Fruit fly (Drosophila melanogaster): Measurements from ENCODE around the gene CG15525.

Gene CG15525

DNA sequence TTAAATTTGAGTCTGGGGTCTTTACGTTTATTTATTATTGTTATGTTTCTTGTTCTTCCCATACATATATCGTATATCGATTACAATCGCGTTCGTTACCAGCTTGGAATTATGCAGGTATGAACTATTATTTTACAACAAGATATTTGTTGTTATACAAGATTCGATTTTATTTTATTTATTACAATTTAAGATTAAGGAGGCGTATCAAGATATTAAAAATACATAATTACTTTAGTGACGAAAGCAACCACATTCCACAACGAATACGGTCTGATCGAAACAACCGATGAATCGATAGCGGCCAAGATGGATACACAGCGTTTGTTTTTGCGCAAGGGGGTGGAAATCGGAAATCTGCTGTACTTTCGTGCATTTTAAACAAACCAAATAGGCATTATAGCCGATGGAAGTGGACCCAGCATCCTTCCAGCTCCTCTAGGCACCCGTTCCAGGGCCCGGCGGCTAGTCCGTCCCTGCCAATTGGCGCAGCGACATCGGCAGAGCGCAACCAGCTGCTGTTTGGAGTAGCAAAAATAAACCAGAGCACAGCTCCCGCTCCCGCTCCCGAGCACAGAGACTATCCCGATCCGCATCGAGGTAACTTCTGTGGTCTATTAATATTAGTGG lies at the start of gene CG15525, which contains the start of gene CG11504:
Gene CG15525, minus strand, starts transcription at position 70 of the 630 bp plus-strand sequence.
Gene CG11504, plus strand, starts transcription at position 294 of the 630 bp plus-strand sequence.
- no peak for TF ChIP-seq psq (optimal IDR thresholded peaks at IDR 0.05)

DNA sequence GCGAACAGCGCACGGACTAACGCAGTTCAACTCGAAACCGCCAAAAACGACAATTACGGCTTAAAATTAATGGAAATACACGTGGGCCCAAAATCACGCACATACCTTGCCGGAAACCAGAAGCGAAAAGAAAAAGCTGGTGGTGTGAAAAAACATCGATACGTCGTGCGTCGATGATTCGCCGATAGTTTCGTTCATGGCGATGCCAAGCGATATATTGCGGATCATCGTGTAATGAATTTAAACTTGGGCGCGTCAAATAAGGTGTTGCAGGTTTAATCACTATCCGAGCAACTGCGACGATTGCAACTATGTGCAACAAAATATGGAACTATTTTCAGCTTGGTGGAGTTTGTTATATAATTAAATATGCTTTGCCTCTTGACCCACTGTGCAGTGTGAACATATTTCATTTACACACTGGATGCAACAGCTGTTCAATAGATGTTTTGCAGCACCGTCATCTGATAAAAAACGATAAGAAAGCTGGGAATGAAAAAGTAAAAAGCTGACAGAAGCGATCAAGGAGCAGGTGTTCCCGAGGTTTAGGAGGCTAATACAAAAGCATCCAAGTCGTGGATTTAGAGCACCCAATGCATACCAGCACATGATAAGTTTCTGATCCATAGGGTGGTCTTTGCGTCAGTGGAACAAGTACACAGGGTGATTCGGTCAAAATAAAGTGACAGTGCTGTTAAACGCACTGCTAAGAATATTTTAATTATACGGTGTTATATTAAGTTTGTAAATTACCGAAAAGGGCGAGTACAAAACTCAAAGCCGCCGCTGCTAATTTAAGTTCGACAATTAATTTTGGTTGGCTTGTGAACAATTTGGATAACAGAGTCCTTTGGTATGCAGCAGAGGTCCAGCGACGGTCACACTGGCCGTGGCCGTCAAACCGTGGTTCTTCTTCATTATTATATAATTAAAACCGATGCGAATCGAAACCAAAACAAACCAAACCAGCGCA lies 48.8 kb upstream of the CG15525 start, which contains the start of the genes RpL32 and CG7943:
Gene RpL32, minus strand, starts transcription at position 133 of the 973 bp plus-strand sequence.
Gene CG7943, plus strand, starts transcription at position 442 of the 973 bp plus-strand sequence.
- TF ChIP-seq EcR (GFP tag; optimal IDR thresholded peaks at IDR 0.05), result no peak
- no peak for TF ChIP-seq usp (GFP tag; optimal IDR thresholded peaks at IDR 0.05)
- TF ChIP-seq pan (optimal IDR thresholded peaks at IDR 0.05), result no peak
- no peak for TF ChIP-seq Dll (optimal IDR thresholded peaks at IDR 0.05)
- TF ChIP-seq CG8478 (optimal IDR thresholded peaks at IDR 0.05), result no peak
- no peak for TF ChIP-seq psq (optimal IDR thresholded peaks at IDR 0.05)

DNA sequence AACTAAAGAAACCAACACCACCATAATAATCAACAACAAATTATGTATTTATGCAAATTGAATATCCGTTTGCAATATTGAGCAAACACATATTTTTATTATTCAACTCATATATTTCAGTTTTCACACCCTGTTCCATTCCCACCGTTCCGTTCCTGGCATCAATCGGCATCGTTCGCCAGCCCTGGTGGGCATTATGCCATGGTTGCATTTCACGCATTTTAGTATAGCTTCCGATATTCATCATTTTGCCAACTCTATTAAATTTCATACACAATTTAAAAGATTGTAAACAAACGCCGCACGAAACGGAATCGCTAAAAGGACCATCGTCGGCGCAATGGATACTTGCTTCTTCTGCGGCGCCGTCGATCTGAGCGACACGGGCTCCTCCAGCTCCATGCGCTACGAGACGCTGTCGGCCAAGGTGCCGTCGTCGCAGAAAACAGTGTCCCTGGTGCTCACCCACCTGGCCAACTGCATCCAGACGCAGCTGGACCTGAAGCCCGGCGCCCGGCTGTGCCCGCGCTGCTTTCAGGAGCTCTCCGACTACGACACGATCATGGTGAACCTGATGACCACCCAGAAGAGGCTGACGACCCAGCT lies 45.8 kb upstream of the CG15525 start, which contains the start of gene Sry-delta:
Gene Sry-delta, plus strand, starts transcription at position 203 of the 606 bp plus-strand sequence.
- TF ChIP-seq CG8478 (optimal IDR thresholded peaks at IDR 0.05), result no peak
- no peak for TF ChIP-seq pan (optimal IDR thresholded peaks at IDR 0.05)
- no peak for TF ChIP-seq psq (optimal IDR thresholded peaks at IDR 0.05)
- no peak for TF ChIP-seq Dll (optimal IDR thresholded peaks at IDR 0.05)
- no peak for TF ChIP-seq usp (GFP tag; optimal IDR thresholded peaks at IDR 0.05)
- no peak for TF ChIP-seq EcR (GFP tag; optimal IDR thresholded peaks at IDR 0.05)

DNA sequence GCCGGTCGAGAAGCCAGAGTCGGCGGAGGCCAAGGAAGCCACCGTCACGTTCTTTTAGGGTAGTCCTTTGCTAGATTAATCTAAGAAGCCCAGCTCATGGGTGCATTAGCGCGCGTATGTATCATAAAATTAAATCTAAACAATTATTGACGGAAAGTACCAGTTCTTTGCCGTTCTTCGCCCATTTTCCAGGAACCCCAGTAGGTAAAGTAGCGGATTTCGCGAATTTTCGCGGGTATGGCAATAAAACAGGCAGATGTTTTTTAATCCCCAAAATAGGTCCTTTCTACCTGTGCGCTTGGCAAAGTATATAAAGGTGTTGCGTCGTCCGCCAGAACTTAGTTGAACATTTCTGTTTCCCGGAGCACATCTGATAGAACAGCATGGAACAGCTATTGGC lies 43.4 kb upstream of the CG15525 start:
- TF ChIP-seq Dll (optimal IDR thresholded peaks at IDR 0.05) (no peak), usp (GFP tag; optimal IDR thresholded peaks at IDR 0.05) (no peak), pan (optimal IDR thresholded peaks at IDR 0.05) (no peak), psq (optimal IDR thresholded peaks at IDR 0.05) (no peak), CG8478 (optimal IDR thresholded peaks at IDR 0.05) (no peak), EcR (GFP tag; optimal IDR thresholded peaks at IDR 0.05) (no peak)

DNA sequence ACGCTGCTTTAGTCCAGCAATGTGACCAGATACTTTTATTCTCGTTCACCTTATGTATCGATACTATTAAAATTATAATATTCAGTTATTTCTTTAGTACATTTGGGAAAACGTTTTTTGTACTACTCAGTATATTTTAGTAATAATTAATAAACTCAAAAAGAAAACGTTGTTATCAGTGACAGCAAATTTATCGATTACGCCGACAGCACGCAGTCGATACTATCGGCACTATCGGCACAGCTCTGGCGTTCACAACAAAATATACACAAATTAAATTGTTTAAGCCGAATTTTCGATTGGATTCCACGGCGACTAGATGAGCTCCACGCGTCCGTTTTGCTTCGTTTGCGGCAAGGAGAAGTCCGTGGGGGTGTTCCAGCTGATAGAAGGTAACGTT lies 42.0 kb upstream of the CG15525 start, which contains the start of the genes janA, Sry-alpha and Sry-beta:
Gene janA, minus strand, starts transcription at position 40 of the 400 bp plus-strand sequence.
Gene Sry-alpha, plus strand, starts transcription at position 226 of the 400 bp plus-strand sequence.
Gene Sry-beta, plus strand, starts transcription at position 226 of the 400 bp plus-strand sequence.
- no peak for TF ChIP-seq pan (optimal IDR thresholded peaks at IDR 0.05)

DNA sequence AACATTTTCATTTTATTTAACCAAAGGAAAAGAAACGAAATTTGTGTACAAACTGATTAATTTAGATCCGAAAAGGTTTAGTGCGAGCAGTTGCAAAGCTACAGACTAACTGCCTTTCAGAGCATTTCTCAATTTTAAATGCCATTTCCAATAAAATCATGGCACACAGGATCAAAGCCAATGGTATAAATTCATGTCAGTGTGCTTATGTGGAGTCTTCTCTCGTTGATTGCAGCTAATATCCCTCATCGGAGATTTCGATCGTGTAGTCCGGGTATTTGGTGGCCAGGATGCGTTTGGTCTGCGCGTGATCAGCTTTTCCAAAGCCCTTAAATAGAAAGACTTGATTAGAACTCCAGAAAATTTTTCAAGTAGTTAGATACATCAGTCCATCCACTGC lies 41.2 kb upstream of the CG15525 start, which contains the start of gene janB:
Gene janB, minus strand, starts transcription at position 101 of the 400 bp plus-strand sequence.
- TF ChIP-seq pan (optimal IDR thresholded peaks at IDR 0.05) (no peak), psq (optimal IDR thresholded peaks at IDR 0.05) (no peak), usp (GFP tag; optimal IDR thresholded peaks at IDR 0.05) (no peak), EcR (GFP tag; optimal IDR thresholded peaks at IDR 0.05) (no peak), CG8478 (optimal IDR thresholded peaks at IDR 0.05) (no peak), Dll (optimal IDR thresholded peaks at IDR 0.05) (no peak)

DNA sequence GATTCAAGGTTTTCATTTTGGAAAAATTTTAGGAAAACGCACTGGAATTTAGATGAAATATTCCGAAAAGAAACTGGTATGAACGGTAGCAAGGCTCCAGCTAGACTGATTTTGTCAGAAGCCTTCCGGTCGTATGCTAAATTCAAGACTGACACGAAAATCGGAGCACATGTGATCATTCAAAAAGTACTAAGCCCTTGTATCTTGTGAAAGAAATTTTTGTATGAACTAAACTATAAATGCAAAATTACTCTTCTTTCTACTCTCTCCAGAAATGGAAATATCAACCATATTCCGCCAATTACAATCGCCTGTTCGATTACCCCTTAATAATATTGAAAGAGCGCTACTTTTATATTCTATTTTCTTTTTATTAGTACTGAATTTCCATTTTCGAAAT lies 40.2 kb upstream of the CG15525 start, which contains the start of gene ocn:
Gene ocn, minus strand, starts transcription at position 101 of the 400 bp plus-strand sequence.
- no peak for TF ChIP-seq usp (GFP tag; optimal IDR thresholded peaks at IDR 0.05)
- no peak for TF ChIP-seq Dll (optimal IDR thresholded peaks at IDR 0.05)
- TF ChIP-seq pan (optimal IDR thresholded peaks at IDR 0.05), result no peak
- no peak for TF ChIP-seq CG8478 (optimal IDR thresholded peaks at IDR 0.05)
- TF ChIP-seq psq (optimal IDR thresholded peaks at IDR 0.05), result no peak
- no peak for TF ChIP-seq EcR (GFP tag; optimal IDR thresholded peaks at IDR 0.05)

DNA sequence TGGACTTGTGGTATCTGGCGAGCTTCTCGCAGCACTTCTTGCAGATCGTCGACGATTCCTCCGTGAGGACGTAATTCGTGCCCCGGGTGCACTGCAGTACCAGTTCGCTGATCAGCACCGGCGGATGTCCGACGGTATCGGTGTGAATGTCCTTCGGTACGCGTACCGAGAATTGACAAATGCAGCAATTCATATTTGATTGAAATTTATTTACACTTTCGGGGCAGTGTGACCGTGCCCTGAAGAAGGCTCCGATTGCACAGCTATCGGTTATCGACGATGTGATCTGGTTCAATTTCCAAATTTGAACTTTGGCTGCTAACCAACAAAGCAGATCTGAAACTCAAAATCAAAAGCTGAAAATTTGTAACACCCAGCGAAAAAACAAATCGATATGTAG lies 39.1 kb upstream of the CG15525 start, which contains the start of gene ZIPIC:
Gene ZIPIC, minus strand, starts transcription at position 262 of the 400 bp plus-strand sequence.
- TF ChIP-seq Dll (optimal IDR thresholded peaks at IDR 0.05) (no peak), usp (GFP tag; optimal IDR thresholded peaks at IDR 0.05) (no peak), CG8478 (optimal IDR thresholded peaks at IDR 0.05) (no peak), EcR (GFP tag; optimal IDR thresholded peaks at IDR 0.05) (no peak)

DNA sequence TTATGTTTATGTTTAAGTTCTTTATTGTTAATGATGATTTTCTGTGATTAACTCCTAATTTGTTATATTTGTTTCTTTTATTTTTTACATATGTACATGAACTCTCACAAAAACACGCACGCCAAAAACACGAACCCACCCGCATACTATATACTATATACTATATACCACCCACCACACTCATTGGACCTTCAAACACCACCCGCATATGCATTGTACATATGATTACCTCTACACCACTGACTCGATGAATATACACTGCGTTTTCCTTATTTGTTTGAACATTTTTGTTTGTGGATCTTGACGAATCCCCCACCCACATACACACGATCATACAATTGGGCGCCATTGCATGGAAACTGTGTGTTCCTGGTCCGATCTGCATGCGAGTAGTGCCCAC lies 34.8 kb upstream of the CG15525 start:
- TF ChIP-seq psq (optimal IDR thresholded peaks at IDR 0.05) (no peak), usp (GFP tag; optimal IDR thresholded peaks at IDR 0.05) (no peak)

DNA sequence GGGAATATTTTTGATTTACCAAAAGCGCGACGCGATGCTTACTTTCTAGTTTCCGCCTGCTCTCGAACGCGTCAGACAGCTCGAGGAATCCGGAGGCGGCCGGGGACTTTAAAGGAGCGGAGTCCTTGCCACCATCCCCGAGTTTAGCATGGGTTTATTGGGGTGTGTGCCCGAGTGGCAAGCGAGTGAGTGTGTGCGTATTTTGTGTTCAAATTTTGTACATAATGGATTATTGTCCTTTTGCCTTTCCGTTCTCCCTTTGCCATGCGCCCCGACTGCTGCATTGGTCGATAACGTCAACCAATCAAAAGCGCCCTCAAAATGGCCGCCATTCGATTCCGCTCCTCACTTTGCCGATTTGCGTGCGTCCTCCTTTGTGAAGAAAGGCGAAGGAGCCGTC lies 32.6 kb upstream of the CG15525 start:
- TF ChIP-seq EcR (GFP tag; optimal IDR thresholded peaks at IDR 0.05) (no peak), psq (optimal IDR thresholded peaks at IDR 0.05) (no peak), Dll (optimal IDR thresholded peaks at IDR 0.05) (no peak), pan (optimal IDR thresholded peaks at IDR 0.05) (no peak), usp (GFP tag; optimal IDR thresholded peaks at IDR 0.05) (no peak), CG8478 (optimal IDR thresholded peaks at IDR 0.05) (no peak)

DNA sequence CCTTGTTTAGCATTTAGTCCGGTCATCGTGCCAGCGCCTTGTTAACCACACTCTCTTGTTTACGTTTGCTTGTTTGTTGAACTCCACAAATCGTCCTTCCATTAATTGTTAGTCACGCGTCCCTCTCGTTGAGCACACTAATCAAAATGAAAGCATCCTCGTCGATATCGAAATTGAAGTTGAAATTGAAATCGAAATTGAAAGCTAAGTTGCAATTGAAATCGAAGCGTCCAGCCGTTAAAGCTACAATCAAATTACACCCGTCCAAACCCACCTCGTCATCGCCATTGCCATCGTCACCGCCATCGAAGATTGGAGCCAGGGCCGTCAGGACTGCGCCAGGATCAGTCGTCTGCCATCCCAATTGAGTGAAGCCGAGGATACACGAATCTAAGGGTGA lies 26.0 kb upstream of the CG15525 start:
- no peak for TF ChIP-seq EcR (GFP tag; optimal IDR thresholded peaks at IDR 0.05)

DNA sequence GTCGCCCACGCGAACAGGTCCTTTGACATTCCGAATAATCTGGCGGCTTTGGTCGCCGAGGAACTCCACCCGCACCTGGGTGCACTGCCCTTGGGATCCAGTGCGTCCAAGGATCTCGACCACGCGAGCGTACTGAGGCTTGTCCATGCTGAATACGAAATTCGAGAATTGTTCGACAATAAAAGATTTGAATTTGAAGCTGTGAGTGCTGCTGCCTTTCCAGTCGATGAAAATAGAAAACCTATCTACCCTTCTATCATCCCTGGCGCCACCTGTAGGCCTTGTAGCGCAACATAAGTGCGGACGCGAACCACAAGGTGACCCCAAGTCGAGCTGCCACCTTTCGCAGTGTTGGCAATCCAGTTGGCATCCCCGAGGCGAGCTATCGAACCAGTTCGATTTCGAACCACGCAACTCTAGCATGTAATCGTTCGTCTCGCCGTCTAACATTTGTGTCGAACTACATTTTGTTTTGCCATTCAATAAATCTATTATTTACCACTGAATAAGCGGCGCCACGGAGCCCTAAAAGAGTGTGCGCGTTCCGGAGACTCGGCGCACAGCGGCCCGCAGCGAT lies 25.1 kb upstream of the CG15525 start, which contains the start of the genes RpS28a and Axn:
Gene RpS28a, minus strand, starts transcription at position 197 of the 577 bp plus-strand sequence.
Gene Axn, plus strand, starts transcription at position 391 of the 577 bp plus-strand sequence.
- TF ChIP-seq EcR (GFP tag; optimal IDR thresholded peaks at IDR 0.05), result no peak
- no peak for TF ChIP-seq Dll (optimal IDR thresholded peaks at IDR 0.05)
- TF ChIP-seq CG8478 (optimal IDR thresholded peaks at IDR 0.05), result no peak
- no peak for TF ChIP-seq pan (optimal IDR thresholded peaks at IDR 0.05)
- no peak for TF ChIP-seq psq (optimal IDR thresholded peaks at IDR 0.05)
- no peak for TF ChIP-seq usp (GFP tag; optimal IDR thresholded peaks at IDR 0.05)
